Worm (Caenorhabditis elegans): ENCODE measurements around the gene F52D2.5.

ce11 chrX:1990434-1990833, 15.8 kb upstream of the F52D2.5 start, which contains the start of gene Y40A1A.2:
- TF ChIP-seq ama-1 (optimal IDR thresholded peaks at IDR 0.05) (no peak), nfya-1 (tag; optimal IDR thresholded peaks at IDR 0.05) (no peak), ceh-24 (tag; optimal IDR thresholded peaks at IDR 0.05) (no peak), ceh-22 (tag; optimal IDR thresholded peaks at IDR 0.05) (no peak), pha-4 (tag; optimal IDR thresholded peaks at IDR 0.05) (no peak)
